Fruit fly (Drosophila melanogaster): Measurements from ENCODE around the gene CG7841.
A peak's percentile ranks its signal among the peaks of the same experiment; 100 is the strongest.

The CG7841 gene

dm6 chr3L:15511688-15512250 is 3.7 kb upstream of the CG7841 start:
- TF ChIP-seq CG1620 (GFP tag; optimal IDR thresholded peaks at IDR 0.05) (no peak), CG11617 (GFP tag; optimal IDR thresholded peaks at IDR 0.05) (peak; percentile 55), Mnt (GFP tag; optimal IDR thresholded peaks at IDR 0.05) (peak; percentile 44), Crg-1 (GFP tag; optimal IDR thresholded peaks at IDR 0.05) (no peak), CG14711 (tag; optimal IDR thresholded peaks at IDR 0.05) (no peak), CG7101 (tag; optimal IDR thresholded peaks at IDR 0.05) (no peak), Clk (GFP tag; optimal IDR thresholded peaks at IDR 0.05) (no peak), CG5204 (GFP tag; optimal IDR thresholded peaks at IDR 0.05) (no peak), cic (GFP tag; optimal IDR thresholded peaks at IDR 0.05) (peak; percentile 65), Hr96 (GFP tag; optimal IDR thresholded peaks at IDR 0.05) (no peak), toe (GFP tag; optimal IDR thresholded peaks at IDR 0.05) (no peak), ovo (GFP tag; optimal IDR thresholded peaks at IDR 0.05) (no peak), kay (GFP tag; ENCODE audit: borderline replicate concordance) (peak; percentile 98), CG7045 (GFP tag; optimal IDR thresholded peaks at IDR 0.05) (no peak), tj (GFP tag; optimal IDR thresholded peaks at IDR 0.05) (peak; percentile 98), CG33017 (tag; optimal IDR thresholded peaks at IDR 0.05) (peak; percentile 57), pad (GFP tag; optimal IDR thresholded peaks at IDR 0.05) (peak; percentile 41), cnc (optimal IDR thresholded peaks at IDR 0.05) (no peak), CG12768 (GFP tag; optimal IDR thresholded peaks at IDR 0.05) (peak; percentile 42), bab1 (GFP tag; optimal IDR thresholded peaks at IDR 0.05) (peak; percentile 37)

- no peak for TF ChIP-seq CG5204 (GFP tag; optimal IDR thresholded peaks at IDR 0.05)
- no peak for TF ChIP-seq toe (GFP tag; optimal IDR thresholded peaks at IDR 0.05)
- TF ChIP-seq tj (GFP tag; optimal IDR thresholded peaks at IDR 0.05), result peak; percentile 80
- no peak for TF ChIP-seq Crg-1 (GFP tag; optimal IDR thresholded peaks at IDR 0.05)
- no peak for TF ChIP-seq CG11617 (GFP tag; optimal IDR thresholded peaks at IDR 0.05)
- TF ChIP-seq CG1620 (GFP tag; optimal IDR thresholded peaks at IDR 0.05), result no peak
- no peak for TF ChIP-seq CG14711 (tag; optimal IDR thresholded peaks at IDR 0.05)
- peak; percentile 36 for TF ChIP-seq bab1 (GFP tag; optimal IDR thresholded peaks at IDR 0.05)
- TF ChIP-seq ovo (GFP tag; optimal IDR thresholded peaks at IDR 0.05), result no peak
- no peak for TF ChIP-seq cnc (optimal IDR thresholded peaks at IDR 0.05)
- TF ChIP-seq kay (GFP tag; ENCODE audit: borderline replicate concordance), result peak; percentile 31
- no peak for TF ChIP-seq pad (GFP tag; optimal IDR thresholded peaks at IDR 0.05)
- TF ChIP-seq CG7045 (GFP tag; optimal IDR thresholded peaks at IDR 0.05), result no peak
- peak; percentile 51 for TF ChIP-seq Mnt (GFP tag; optimal IDR thresholded peaks at IDR 0.05)
- TF ChIP-seq cic (GFP tag; optimal IDR thresholded peaks at IDR 0.05), result peak; percentile 49
- peak; percentile 20 for TF ChIP-seq CG7101 (tag; optimal IDR thresholded peaks at IDR 0.05)
- no peak for TF ChIP-seq CG12768 (GFP tag; optimal IDR thresholded peaks at IDR 0.05)
- TF ChIP-seq Hr96 (GFP tag; optimal IDR thresholded peaks at IDR 0.05), result peak; percentile 2
- TF ChIP-seq CG33017 (tag; optimal IDR thresholded peaks at IDR 0.05), result peak; percentile 12
- no peak for TF ChIP-seq Clk (GFP tag; optimal IDR thresholded peaks at IDR 0.05)
Observed at dm6 chr3L:15510787-15511186, 2.7 kb upstream of the CG7841 start, which contains the start of gene MsrA. Gene MsrA (plus strand): TSS chr3L:15511052.

dm6 chr3L:15509398-15509797 is 1.3 kb upstream of the CG7841 start, which contains the start of the genes gdl and gdl-ORF39:
Gene gdl (plus strand): TSS chr3L:15509445.
Gene gdl-ORF39 (plus strand): TSS chr3L:15509445.
- TF ChIP-seq Crg-1 (GFP tag; optimal IDR thresholded peaks at IDR 0.05) (no peak), pad (GFP tag; optimal IDR thresholded peaks at IDR 0.05) (no peak), kay (GFP tag; ENCODE audit: borderline replicate concordance) (no peak), Clk (GFP tag; optimal IDR thresholded peaks at IDR 0.05) (no peak), CG1620 (GFP tag; optimal IDR thresholded peaks at IDR 0.05) (no peak), CG7101 (tag; optimal IDR thresholded peaks at IDR 0.05) (no peak), Mnt (GFP tag; optimal IDR thresholded peaks at IDR 0.05) (peak; percentile 54), bab1 (GFP tag; optimal IDR thresholded peaks at IDR 0.05) (peak; percentile 54), CG14711 (tag; optimal IDR thresholded peaks at IDR 0.05) (no peak), cnc (optimal IDR thresholded peaks at IDR 0.05) (no peak), Hr96 (GFP tag; optimal IDR thresholded peaks at IDR 0.05) (no peak)

- no peak for TF ChIP-seq Crg-1 (GFP tag; optimal IDR thresholded peaks at IDR 0.05)
Observed at dm6 chr3L:15508750-15509149, 698 bp upstream of the CG7841 start, which contains the start of gene Z600. Gene Z600 (plus strand): TSS chr3L:15509061.

- TF ChIP-seq Crg-1 (GFP tag; optimal IDR thresholded peaks at IDR 0.05) (no peak), CG12768 (GFP tag; optimal IDR thresholded peaks at IDR 0.05) (no peak), CG14711 (tag; optimal IDR thresholded peaks at IDR 0.05) (no peak), CG33017 (tag; optimal IDR thresholded peaks at IDR 0.05) (no peak)
Observed at dm6 chr3L:15507148-15507896, 730 bp downstream of the CG7841 start.

- TF ChIP-seq cnc (optimal IDR thresholded peaks at IDR 0.05) (no peak), cic (GFP tag; optimal IDR thresholded peaks at IDR 0.05) (peak; percentile 53)
Observed at dm6 chr3L:15506174-15506926, 1.7 kb downstream of the CG7841 start.

Measured in whole organism, adult.